Worm (Caenorhabditis elegans): ENCODE results near the gene F19H6.4.

The F19H6.4 gene

ce11 chrX:12347822-12348221 is 17.7 kb upstream of the F19H6.4 start (continued):
- TF ChIP-seq sdc-2 (tag; optimal IDR thresholded peaks at IDR 0.05) (peak; percentile 63), ahr-1 (tag; optimal IDR thresholded peaks at IDR 0.05) (no peak), eyg-1 (tag; optimal IDR thresholded peaks at IDR 0.05) (no peak), unc-55 (GFP tag; optimal IDR thresholded peaks at IDR 0.05) (no peak)

ce11 chrX:12348329-12348728 is 17.2 kb upstream of the F19H6.4 start, which contains the start of gene F42F12.14:
F42F12.14 (plus strand) TSS chrX:12348629.
- TF ChIP-seq unc-86 (tag; optimal IDR thresholded peaks at IDR 0.05) (no peak), K09A11.1 (tag; optimal IDR thresholded peaks at IDR 0.05; ENCODE audit: insufficient read depth) (no peak), ceh-14 (tag; optimal IDR thresholded peaks at IDR 0.05) (no peak)

ce11 chrX:12350207-12350606 is 15.3 kb upstream of the F19H6.4 start, which contains the start of gene F42F12.3:
F42F12.3 (plus strand) TSS chrX:12350578.
- TF ChIP-seq hlh-6 (tag; optimal IDR thresholded peaks at IDR 0.05) = no peak
- no peak for TF ChIP-seq mec-3 (tag; optimal IDR thresholded peaks at IDR 0.05; ENCODE audit: borderline replicate concordance)
- TF ChIP-seq pha-4 (tag; optimal IDR thresholded peaks at IDR 0.05) = no peak
- no peak for TF ChIP-seq nhr-11 (tag; optimal IDR thresholded peaks at IDR 0.05)
- no peak for TF ChIP-seq ceh-18 (tag; optimal IDR thresholded peaks at IDR 0.05)
- TF ChIP-seq rnt-1 (tag; optimal IDR thresholded peaks at IDR 0.05) = no peak
- no peak for TF ChIP-seq ceh-19 (GFP tag; optimal IDR thresholded peaks at IDR 0.05)
- TF ChIP-seq eyg-1 (tag; optimal IDR thresholded peaks at IDR 0.05) = no peak
- no peak for TF ChIP-seq ceh-45 (GFP tag; IDR thresholded peaks at IDR 0.05)
- no peak for TF ChIP-seq ceh-24 (tag; optimal IDR thresholded peaks at IDR 0.05)
- no peak for TF ChIP-seq zip-5 (tag; optimal IDR thresholded peaks at IDR 0.05)
- TF ChIP-seq pha-2 (tag; optimal IDR thresholded peaks at IDR 0.05) = no peak
- TF ChIP-seq F13H6.1 (tag; optimal IDR thresholded peaks at IDR 0.05) = no peak
- no peak for TF ChIP-seq che-1 (tag; optimal IDR thresholded peaks at IDR 0.05)
- no peak for TF ChIP-seq madf-2 (tag; optimal IDR thresholded peaks at IDR 0.05)
- no peak for TF ChIP-seq nhr-232 (tag; optimal IDR thresholded peaks at IDR 0.05)
- TF ChIP-seq pros-1 (tag; optimal IDR thresholded peaks at IDR 0.05) = no peak

- no peak for TF ChIP-seq syd-9 (tag; optimal IDR thresholded peaks at IDR 0.05)
Measured at ce11 chrX:12352872-12353271, 12.6 kb upstream of the F19H6.4 start, which contains the start of gene F42F12.4. F42F12.4 (minus strand) TSS chrX:12352947.

- TF ChIP-seq hlh-30 (tag; optimal IDR thresholded peaks at IDR 0.05; ENCODE audit: insufficient read depth) (no peak), odd-2 (tag; optimal IDR thresholded peaks at IDR 0.05) (no peak), ceh-9 (tag; optimal IDR thresholded peaks at IDR 0.05) (no peak), unc-3 (GFP tag; conservative IDR thresholded peaks at IDR 0.05) (no peak), unc-3 (tag; optimal IDR thresholded peaks at IDR 0.05) (no peak), ets-4 (tag; optimal IDR thresholded peaks at IDR 0.05) (no peak), tbx-7 (tag; optimal IDR thresholded peaks at IDR 0.05) (no peak), ceh-22 (tag; optimal IDR thresholded peaks at IDR 0.05) (no peak), lin-11 (tag; optimal IDR thresholded peaks at IDR 0.05) (no peak), dve-1 (tag; optimal IDR thresholded peaks at IDR 0.05) (no peak)
Measured at ce11 chrX:12356581-12356980, 8.9 kb upstream of the F19H6.4 start, which contains the start of gene nspc-12. nspc-12 (minus strand) TSS chrX:12356681.

- TF ChIP-seq nfya-1 (tag; optimal IDR thresholded peaks at IDR 0.05) (no peak), rnt-1 (tag; optimal IDR thresholded peaks at IDR 0.05) (no peak), pag-3 (tag; optimal IDR thresholded peaks at IDR 0.05; ENCODE audit: borderline replicate concordance) (no peak), C08G9.2 (tag; optimal IDR thresholded peaks at IDR 0.05) (no peak), ama-1 (optimal IDR thresholded peaks at IDR 0.05) (no peak), tbx-2 (tag; optimal IDR thresholded peaks at IDR 0.05) (no peak), pqm-1 (tag; optimal IDR thresholded peaks at IDR 0.05) (no peak), unc-42 (tag; optimal IDR thresholded peaks at IDR 0.05) (no peak), unc-3 (GFP tag; conservative IDR thresholded peaks at IDR 0.05) (no peak), unc-3 (tag; optimal IDR thresholded peaks at IDR 0.05) (no peak), ceh-2 (tag; optimal IDR thresholded peaks at IDR 0.05) (no peak), gmeb-2 (tag; optimal IDR thresholded peaks at IDR 0.05) (no peak), ahr-1 (tag; optimal IDR thresholded peaks at IDR 0.05) (no peak), hlh-30 (tag; optimal IDR thresholded peaks at IDR 0.05; ENCODE audit: insufficient read depth) (no peak), F13H6.1 (tag; optimal IDR thresholded peaks at IDR 0.05) (no peak), pat-9 (tag; optimal IDR thresholded peaks at IDR 0.05) (no peak), unc-55 (GFP tag; optimal IDR thresholded peaks at IDR 0.05) (no peak), odd-2 (tag; optimal IDR thresholded peaks at IDR 0.05) (no peak), ceh-48 (tag; optimal IDR thresholded peaks at IDR 0.05) (no peak)
Measured at ce11 chrX:12357127-12357526, 8.4 kb upstream of the F19H6.4 start, which contains the start of gene nspc-13. nspc-13 (plus strand) TSS chrX:12357427.
